Worm (Caenorhabditis elegans): ENCODE results near the gene T04F8.2.

Gene T04F8.2

DNA sequence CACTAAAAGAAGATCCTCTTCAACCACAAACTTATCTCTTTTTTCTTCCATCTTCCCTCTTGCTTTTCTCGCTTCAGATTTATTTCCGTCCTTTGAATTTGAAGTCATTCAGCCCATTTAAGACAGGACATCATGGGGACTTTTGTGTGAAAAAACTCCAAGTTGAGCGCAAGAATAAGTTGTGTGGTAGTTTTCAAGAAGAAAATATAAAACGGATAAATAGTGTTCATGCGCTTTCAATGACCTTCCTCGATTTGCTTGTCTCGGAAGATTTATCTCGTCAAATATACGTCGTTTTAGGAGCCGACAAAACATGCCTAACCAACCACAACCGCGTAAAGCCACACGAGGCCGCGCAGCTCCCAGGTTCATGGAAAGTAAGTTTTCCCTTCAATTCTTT, 24.3 kb downstream of the T04F8.2 start, which contains the start of gene sto-6:
Gene sto-6 (plus strand): TSS at position 301 of the 400 bp plus-strand sequence.
- TF ChIP-seq dao-5 (tag; optimal IDR thresholded peaks at IDR 0.05) (no peak), him-1 (tag; optimal IDR thresholded peaks at IDR 0.05) (no peak), W03F9.2 (tag; optimal IDR thresholded peaks at IDR 0.05) (no peak)

DNA sequence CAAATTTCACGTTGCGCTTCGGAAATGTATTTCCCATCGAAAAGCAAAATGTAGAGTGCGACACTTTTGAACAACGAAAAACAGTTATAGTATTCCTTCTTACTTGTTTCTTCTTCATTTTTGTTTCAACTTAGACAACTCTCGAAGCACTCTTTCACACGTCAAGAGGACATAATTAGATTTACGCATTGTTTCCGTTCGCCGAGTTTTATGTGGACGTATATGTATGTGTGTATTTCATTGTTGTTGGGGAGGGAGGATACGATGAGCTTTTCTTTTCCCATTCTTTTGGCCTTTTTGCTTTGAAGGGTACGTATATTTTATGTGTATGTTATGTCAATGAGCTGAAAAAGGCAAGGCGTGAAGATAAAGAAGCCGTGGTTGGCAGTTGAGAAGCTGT, 25.9 kb downstream of the T04F8.2 start:
- no peak for TF ChIP-seq him-1 (tag; optimal IDR thresholded peaks at IDR 0.05)
- no peak for TF ChIP-seq W03F9.2 (tag; optimal IDR thresholded peaks at IDR 0.05)
- TF ChIP-seq dao-5 (tag; optimal IDR thresholded peaks at IDR 0.05), result no peak

DNA sequence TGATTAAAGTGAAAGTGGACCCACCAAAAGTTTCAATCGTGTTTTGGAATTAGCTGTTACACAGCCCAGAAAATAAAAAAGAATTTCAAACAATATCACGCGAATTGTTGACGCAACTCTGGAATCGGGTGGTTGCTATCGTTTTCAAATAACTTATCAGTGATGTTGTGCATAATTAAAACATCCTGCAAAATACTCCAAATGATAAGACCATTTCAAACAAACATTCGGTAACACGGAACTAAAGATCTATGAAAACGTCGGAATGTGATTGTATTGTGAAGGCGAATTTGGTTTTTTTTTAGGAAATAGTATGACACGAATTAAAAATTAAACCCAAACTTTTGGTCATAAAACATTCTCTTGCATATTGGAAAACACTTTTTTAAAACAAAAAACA, 27.8 kb downstream of the T04F8.2 start, which contains the start of gene spp-30:
Gene spp-30 (minus strand): TSS at position 101 of the 400 bp plus-strand sequence.
- TF ChIP-seq him-1 (tag; optimal IDR thresholded peaks at IDR 0.05) (no peak), W03F9.2 (tag; optimal IDR thresholded peaks at IDR 0.05) (no peak), dao-5 (tag; optimal IDR thresholded peaks at IDR 0.05) (no peak)

DNA sequence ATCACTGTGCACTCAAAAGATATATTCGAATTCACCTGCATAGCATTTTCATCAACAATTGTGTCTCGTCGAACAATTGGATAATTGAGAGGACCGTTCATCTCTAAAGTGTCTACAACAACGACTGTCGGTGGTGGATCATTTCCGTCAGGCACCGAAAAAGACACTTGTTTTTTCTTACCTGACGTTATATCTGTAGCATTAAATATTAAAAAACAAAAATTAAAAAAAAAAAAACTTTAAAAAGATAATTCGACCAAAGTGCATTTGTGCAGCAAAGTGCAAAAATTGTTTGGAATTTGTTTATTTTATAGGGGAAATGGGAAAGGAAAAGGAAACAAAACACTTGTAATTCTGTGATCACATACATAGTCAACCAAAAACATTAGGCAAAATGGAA, 29.4 kb downstream of the T04F8.2 start, which contains the start of gene twk-44:
Gene twk-44 (minus strand): TSS at position 101 of the 400 bp plus-strand sequence.
- TF ChIP-seq W03F9.2 (tag; optimal IDR thresholded peaks at IDR 0.05) (no peak), dao-5 (tag; optimal IDR thresholded peaks at IDR 0.05) (no peak), him-1 (tag; optimal IDR thresholded peaks at IDR 0.05) (no peak)

DNA sequence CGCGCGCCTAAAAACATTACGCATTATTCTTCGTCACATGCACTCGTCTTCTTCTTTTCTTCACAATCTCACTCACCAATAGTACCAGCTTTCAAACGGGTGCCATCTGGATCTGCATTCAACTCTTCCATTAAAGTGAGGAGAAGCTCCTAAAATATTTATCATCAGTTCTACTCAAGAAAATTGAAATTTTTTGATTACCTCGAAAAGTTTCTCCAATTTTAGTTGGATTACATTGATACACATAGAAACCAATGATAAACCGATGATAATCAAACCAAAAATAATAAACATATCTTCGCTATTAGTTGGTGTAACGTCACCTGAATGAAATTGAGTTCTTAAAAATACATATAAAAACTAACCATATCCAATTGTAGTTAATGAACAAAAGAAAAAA, 31.7 kb downstream of the T04F8.2 start:
- TF ChIP-seq W03F9.2 (tag; optimal IDR thresholded peaks at IDR 0.05) (no peak), dao-5 (tag; optimal IDR thresholded peaks at IDR 0.05) (no peak), him-1 (tag; optimal IDR thresholded peaks at IDR 0.05) (no peak)

DNA sequence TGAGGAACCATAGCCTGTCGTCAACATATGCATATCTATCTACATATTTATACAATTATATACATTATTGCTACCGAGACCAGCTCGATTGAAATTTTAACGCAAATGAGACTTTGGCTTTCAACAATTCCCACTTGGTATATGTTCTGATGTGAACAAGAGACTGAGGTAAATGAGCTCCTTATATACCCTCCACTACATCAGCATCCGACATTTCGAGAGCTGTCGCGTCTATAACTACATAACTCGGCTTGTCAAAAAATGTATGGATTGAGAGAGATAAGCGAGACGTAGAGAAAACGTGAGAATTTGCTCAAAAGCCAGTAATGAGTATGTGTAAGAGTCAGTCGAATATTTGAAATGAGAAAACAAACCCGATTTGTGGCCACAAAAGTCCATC, 32.9 kb downstream of the T04F8.2 start:
- no peak for TF ChIP-seq dao-5 (tag; optimal IDR thresholded peaks at IDR 0.05)
- no peak for TF ChIP-seq him-1 (tag; optimal IDR thresholded peaks at IDR 0.05)
- no peak for TF ChIP-seq W03F9.2 (tag; optimal IDR thresholded peaks at IDR 0.05)

DNA sequence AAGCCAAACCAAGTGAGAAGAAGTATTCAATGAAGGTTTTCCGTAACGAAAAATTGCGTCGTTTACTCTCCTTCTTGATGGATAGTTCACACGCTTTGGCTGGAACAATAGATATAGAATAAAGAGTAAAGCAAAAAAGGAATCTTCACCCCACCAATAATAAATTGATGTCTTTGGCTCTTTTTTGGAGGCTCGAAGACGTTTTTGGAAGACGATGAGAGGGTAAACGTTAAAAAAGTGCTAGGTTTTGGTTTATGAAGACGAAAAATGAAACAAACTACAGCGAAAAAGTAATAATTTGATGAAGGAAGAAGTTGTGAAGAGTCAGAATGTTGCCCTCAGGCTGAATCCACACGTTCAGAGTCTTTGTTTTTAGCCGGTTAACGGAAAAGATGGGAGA, 34.4 kb downstream of the T04F8.2 start, which contains the start of gene sto-3:
Gene sto-3 (minus strand): TSS at position 101 of the 400 bp plus-strand sequence.
- TF ChIP-seq W03F9.2 (tag; optimal IDR thresholded peaks at IDR 0.05) (no peak), dao-5 (tag; optimal IDR thresholded peaks at IDR 0.05) (no peak), him-1 (tag; optimal IDR thresholded peaks at IDR 0.05) (no peak)

DNA sequence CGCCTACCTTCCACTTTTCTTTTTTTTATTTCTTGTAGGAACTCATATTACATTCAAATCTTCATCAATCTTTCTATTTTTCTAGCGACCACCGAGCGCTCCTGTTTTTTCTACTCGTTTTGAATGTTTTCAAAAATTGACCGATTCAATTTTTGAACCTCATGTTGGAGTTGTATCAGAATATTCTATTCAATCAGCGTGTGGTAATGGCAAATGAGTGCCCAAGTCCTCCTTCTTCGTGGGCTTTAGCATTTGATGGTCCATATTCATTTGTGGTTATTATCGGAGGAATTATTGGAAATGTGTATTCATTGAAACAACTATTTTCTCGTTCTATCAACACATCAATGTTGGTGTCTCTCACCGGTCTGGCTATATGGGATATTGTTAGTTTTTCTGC, 39.0 kb downstream of the T04F8.2 start, which contains the start of gene F52D10.4:
Gene F52D10.4 (plus strand): TSS at position 84 of the 400 bp plus-strand sequence.
- no peak for TF ChIP-seq him-1 (tag; optimal IDR thresholded peaks at IDR 0.05)
- TF ChIP-seq W03F9.2 (tag; optimal IDR thresholded peaks at IDR 0.05), result no peak
- no peak for TF ChIP-seq dao-5 (tag; optimal IDR thresholded peaks at IDR 0.05)

DNA sequence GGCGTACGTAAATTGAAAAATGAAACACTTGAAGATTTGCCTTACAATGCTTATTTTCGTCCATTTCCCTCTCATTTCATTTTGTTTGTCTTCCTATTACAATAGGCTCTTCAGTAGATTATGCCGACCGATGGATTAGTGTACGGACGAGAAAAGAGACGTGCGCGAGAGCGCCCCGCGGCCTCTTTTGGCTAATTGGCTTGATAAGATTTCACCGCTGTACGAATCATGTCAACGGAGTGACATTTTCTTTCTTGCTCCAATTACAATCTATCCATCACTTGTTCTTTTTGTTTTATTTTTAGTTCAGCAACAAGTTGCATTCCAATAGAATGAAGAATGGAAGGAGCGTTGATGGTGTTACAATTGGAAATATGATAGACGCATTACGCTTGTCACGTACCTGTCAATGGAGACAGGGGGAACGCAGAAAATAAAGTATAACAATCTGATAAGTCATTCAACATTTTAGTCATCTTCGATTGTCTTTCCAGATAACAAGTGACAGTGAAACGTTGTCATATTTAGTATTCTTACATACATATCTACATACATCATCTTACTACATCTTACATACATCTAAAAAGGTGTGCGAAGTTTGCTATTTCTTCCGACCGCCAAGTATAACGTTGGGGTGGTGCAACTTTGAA, 48.1 kb downstream of the T04F8.2 start:
- TF ChIP-seq dao-5 (tag; optimal IDR thresholded peaks at IDR 0.05), result no peak
- TF ChIP-seq W03F9.2 (tag; optimal IDR thresholded peaks at IDR 0.05), result no peak
- no peak for TF ChIP-seq him-1 (tag; optimal IDR thresholded peaks at IDR 0.05)

DNA sequence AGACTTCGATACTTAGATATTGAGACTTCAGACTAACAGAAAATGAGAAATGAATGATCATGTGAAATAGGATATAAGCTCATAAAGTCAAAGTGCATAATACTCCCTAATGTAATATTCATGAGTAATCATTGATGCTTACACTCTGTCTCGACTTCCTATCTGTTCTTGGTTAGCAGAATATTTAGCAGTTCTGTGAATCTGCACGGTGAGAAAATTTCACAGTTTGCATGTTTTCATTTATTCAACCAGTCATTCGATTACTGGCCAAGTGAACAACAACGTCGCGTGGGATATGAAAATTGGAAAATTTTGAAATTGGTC, 48.9 kb downstream of the T04F8.2 start:
- TF ChIP-seq W03F9.2 (tag; optimal IDR thresholded peaks at IDR 0.05) (no peak), dao-5 (tag; optimal IDR thresholded peaks at IDR 0.05) (no peak), him-1 (tag; optimal IDR thresholded peaks at IDR 0.05) (no peak)

DNA sequence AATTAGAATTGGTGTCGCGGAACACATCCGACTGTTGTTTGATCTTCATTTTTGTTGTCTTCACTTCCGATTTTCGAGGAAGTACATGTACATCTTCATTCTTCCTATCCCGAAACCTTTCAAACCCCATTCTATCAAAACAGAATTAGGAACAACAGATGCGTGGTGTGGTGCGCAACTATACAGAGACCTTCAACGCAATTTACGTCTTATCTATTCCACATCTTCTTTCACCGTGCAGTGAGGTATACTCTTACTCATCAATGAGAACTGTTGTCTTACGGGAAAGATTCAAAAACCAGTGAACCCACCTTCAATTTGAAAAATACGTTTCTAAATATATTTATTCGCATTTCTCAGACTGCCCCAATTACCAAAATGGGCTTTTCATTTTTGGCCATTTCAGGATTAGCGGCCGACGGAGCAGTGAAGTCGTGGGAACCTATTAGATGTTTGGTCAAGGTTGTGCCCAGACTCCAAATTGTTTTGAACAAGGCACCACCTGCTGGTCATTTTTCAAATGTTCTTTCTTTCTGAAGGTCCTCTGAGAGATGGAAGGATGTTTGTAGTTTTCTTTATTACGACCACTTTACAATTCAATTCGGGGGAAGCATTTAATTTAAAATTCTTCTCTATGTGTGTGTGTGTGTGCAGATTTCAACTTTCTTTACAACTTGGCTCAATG, 49.4 kb downstream of the T04F8.2 start:
- TF ChIP-seq dao-5 (tag; optimal IDR thresholded peaks at IDR 0.05) (no peak), him-1 (tag; optimal IDR thresholded peaks at IDR 0.05) (no peak), W03F9.2 (tag; optimal IDR thresholded peaks at IDR 0.05) (no peak)

DNA sequence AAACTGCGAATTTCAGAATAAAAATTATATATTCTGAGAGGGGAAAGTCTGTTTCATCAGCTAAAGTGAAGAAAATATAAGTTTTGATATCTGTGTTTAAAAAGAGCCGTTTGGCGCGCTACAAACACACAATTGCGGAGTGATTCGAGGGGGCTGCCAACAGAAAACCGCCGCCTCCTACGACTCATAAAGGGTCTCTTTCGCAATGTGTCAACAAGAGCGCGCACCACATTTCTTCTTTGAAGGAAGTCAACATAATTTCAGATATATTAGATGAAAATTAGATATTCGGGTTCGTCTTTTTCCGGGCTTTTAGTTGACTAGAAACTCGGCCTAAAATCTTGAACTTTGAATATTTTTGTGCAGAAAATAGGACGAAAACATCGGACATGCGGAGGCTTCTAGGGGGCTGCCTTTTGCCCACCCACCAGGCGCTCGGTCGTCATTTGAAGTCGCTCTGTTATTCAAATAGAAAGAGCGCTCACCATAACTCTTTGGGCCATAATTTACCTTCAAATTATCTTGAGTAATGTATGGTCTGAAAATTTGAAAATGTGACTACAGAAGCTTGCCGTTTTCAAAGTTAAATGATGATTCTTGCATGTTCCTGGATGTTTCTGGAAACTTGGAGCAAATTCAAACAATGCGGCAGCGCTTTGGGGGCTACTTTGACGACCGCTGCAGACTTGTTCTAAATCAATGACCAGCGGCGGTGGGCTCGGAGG, 50.4 kb downstream of the T04F8.2 start:
- no peak for TF ChIP-seq dao-5 (tag; optimal IDR thresholded peaks at IDR 0.05)
- peak; percentile 98 for TF ChIP-seq him-1 (tag; optimal IDR thresholded peaks at IDR 0.05)
- TF ChIP-seq W03F9.2 (tag; optimal IDR thresholded peaks at IDR 0.05), result peak; percentile 75

DNA sequence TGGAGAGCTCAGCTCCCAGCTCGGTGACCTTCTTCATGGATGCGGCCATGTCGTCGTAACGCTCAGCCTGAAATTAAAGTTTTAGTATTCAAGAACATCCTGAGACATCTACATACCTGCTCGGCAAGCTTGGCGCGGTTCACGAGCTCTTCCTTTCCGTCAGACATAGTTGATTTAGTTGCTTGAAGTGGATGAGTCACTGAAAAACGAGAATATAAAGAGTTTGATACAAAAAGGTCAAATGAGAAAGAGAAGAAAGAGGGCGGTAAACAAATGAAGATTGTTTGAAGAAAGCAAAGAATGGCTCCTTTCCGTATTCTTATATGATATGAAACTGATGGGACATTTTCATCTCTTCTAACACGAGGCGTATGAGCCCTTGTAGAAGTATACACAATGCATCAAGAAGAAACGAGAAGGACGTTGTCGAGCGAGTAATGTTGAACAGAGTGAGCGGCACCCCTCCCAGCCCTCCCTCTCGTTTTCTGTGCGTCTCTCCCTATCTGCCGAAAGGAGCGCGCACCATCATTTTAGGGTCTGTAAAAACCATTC, 51.1 kb downstream of the T04F8.2 start, which contains the start of gene ftt-2:
Gene ftt-2 (minus strand): TSS at position 206 of the 552 bp plus-strand sequence.
- TF ChIP-seq W03F9.2 (tag; optimal IDR thresholded peaks at IDR 0.05) (no peak), him-1 (tag; optimal IDR thresholded peaks at IDR 0.05) (no peak), dao-5 (tag; optimal IDR thresholded peaks at IDR 0.05) (no peak)

All from whole organism, L4/young adult.